1 fruit fly cellular context compared by ENCODE assay signal in the genomic region with DNA sequence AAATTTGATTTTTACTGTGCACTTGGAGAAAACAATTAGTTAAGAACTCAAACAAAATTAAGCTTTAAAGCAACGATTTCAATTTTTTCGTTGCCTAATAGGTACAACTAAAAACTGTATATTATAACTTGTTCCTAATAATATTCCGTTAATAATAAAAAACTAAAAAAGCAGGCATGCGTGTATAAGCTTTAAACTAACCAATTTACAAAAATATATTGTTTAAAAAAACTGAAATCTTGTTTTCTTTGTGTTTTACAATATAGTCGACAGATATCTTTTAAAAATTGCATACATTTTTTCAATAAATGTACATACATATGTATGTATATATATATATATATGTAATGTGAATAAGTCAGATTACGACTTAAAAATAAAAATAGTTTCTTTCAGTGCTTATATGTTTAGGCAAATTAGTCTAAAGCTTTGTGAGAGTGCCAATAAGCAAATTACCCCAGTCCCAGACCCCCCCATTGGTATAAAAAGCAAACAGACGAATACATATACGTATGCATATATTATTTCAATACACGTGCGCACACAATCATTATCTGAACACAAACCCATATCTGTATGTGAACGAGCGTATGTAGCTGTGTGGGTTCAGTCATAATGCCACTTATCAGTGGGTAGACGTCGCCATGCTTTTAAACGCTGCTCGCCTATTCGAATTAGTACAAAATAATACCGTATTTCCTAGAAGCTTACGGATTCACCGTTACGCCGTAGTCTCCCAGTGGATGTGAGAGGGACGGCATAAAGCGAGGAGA.
A peak's percentile ranks its signal among the peaks of the same experiment; 100 is the strongest.
TF ChIP-seq lines count a peak whose summit lies in the region.

No protein-coding gene starts in this region.

TF ChIP-seq in whole organism, embryonic, 481 proteins besides CTCF, POLR2A, EP300 and RAD21 (continued from another document and continues in another):
- TF ChIP-seq Scr (GFP tag; IDR thresholded peaks at IDR 0.05; lab: Robert Waterston, UW; ENCODE audit: partially characterized antibody): no peak
- no peak for TF ChIP-seq Doc3 (GFP tag; IDR thresholded peaks at IDR 0.05; lab: Robert Waterston, UW; ENCODE audit: partially characterized antibody)
- TF ChIP-seq CG11504 (tag; optimal IDR thresholded peaks at IDR 0.05; lab: Kevin White, UChicago): peak; percentile 88
- TF ChIP-seq Gug (GFP tag; IDR thresholded peaks at IDR 0.05; lab: Robert Waterston, UW): peak; percentile 52; the same call in 1 of the 4 replicates
- peak; percentile 45; the same call in 1 of the 2 replicates for TF ChIP-seq CG14667 (GFP tag; IDR thresholded peaks at IDR 0.05; lab: Robert Waterston, UW)
- 0 out of 2 replicates have a peak, but pooled peaks have one; percentile 17 for TF ChIP-seq bbx (GFP tag; IDR thresholded peaks at IDR 0.05; lab: Robert Waterston, UW; ENCODE audit: partially characterized antibody)
- TF ChIP-seq Dll (GFP tag; IDR thresholded peaks at IDR 0.05; lab: Robert Waterston, UW; ENCODE audit: partially characterized antibody): no peak
- peak; percentile 58 for TF ChIP-seq Rfx (GFP tag; IDR thresholded peaks at IDR 0.05; lab: Robert Waterston, UW)
- no peak for TF ChIP-seq Bteb2 (GFP tag; optimal IDR thresholded peaks at IDR 0.05; lab: Kevin White, UChicago)
- peak; percentile 67 for TF ChIP-seq GATAe (GFP tag; conservative IDR thresholded peaks at IDR 0.05; lab: Robert Waterston, UW)
- peak; percentile 53 for TF ChIP-seq E2f1 (GFP tag; IDR thresholded peaks at IDR 0.05; lab: Robert Waterston, UW)
- peak; percentile 52; the same call in 1 of the 3 replicates for TF ChIP-seq CG7357 (GFP tag; IDR thresholded peaks at IDR 0.05; lab: Robert Waterston, UW)
- peak; percentile 72 for TF ChIP-seq CG17359 (tag; optimal IDR thresholded peaks at IDR 0.05; lab: Kevin White, UChicago)
- peak; percentile 17 for TF ChIP-seq schlank (tag; optimal IDR thresholded peaks at IDR 0.05; lab: Kevin White, UChicago)
- TF ChIP-seq bigmax (GFP tag; optimal IDR thresholded peaks at IDR 0.05; lab: Kevin White, UChicago): peak; percentile 0
- no peak for TF ChIP-seq prd (optimal IDR thresholded peaks at IDR 0.05; lab: Kevin White, UChicago)
- peak; percentile 63 for TF ChIP-seq prd (GFP tag; IDR thresholded peaks at IDR 0.05; lab: Robert Waterston, UW)
- peak; percentile 81 for TF ChIP-seq CG17829 (tag; optimal IDR thresholded peaks at IDR 0.05; lab: Kevin White, UChicago)
- TF ChIP-seq Taf1 (GFP tag; IDR thresholded peaks at IDR 0.05; lab: Robert Waterston, UW): no peak
- TF ChIP-seq CG10654 (GFP tag; optimal IDR thresholded peaks at IDR 0.05; lab: Kevin White, UChicago): peak; percentile 51
- TF ChIP-seq Dbx (GFP tag; IDR thresholded peaks at IDR 0.05; lab: Robert Waterston, UW): peak; percentile 50; the same call in 2 of the 3 replicates
- TF ChIP-seq Dref (GFP tag; IDR thresholded peaks at IDR 0.05; lab: Robert Waterston, UW): no peak
- TF ChIP-seq CG12104 (GFP tag; optimal IDR thresholded peaks at IDR 0.05; lab: Kevin White, UChicago): peak; percentile 78
- TF ChIP-seq NFAT (GFP tag; IDR thresholded peaks at IDR 0.05; lab: Robert Waterston, UW): no peak; the same call in 1 of the 2 replicates
- TF ChIP-seq CG10462 (GFP tag; optimal IDR thresholded peaks at IDR 0.05; lab: Kevin White, UChicago): peak; percentile 42
- no peak for TF ChIP-seq Camta (GFP tag; optimal IDR thresholded peaks at IDR 0.05; lab: Kevin White, UChicago)
- TF ChIP-seq zfh2 (GFP tag; optimal IDR thresholded peaks at IDR 0.05; lab: Kevin White, UChicago): no peak
- 0 out of 3 replicates have a peak, but pooled peaks have one; percentile 39 for TF ChIP-seq CG3726 (GFP tag; IDR thresholded peaks at IDR 0.05; lab: Robert Waterston, UW)
- TF ChIP-seq lab (GFP tag; optimal IDR thresholded peaks at IDR 0.05; lab: Kevin White, UChicago): peak; percentile 60
- TF ChIP-seq Six4 (GFP tag; optimal IDR thresholded peaks at IDR 0.05; lab: Kevin White, UChicago): peak; percentile 56
- no peak for TF ChIP-seq p53 (GFP tag; optimal IDR thresholded peaks at IDR 0.05; lab: Kevin White, UChicago)
- TF ChIP-seq nerfin-1 (tag; optimal IDR thresholded peaks at IDR 0.05; lab: Kevin White, UChicago): peak; percentile 66
- TF ChIP-seq bsh (GFP tag; optimal IDR thresholded peaks at IDR 0.05; lab: Kevin White, UChicago): peak in 1 of 2 experiments; percentile 83
- peak; percentile 55 for TF ChIP-seq CG6854 (GFP tag; optimal IDR thresholded peaks at IDR 0.05; lab: Kevin White, UChicago)
- TF ChIP-seq h (optimal IDR thresholded peaks at IDR 0.05; lab: Kevin White, UChicago): no peak
- peak; percentile 60; the same call in 2 of the 3 replicates for TF ChIP-seq CG11695 (GFP tag; IDR thresholded peaks at IDR 0.05; lab: Robert Waterston, UW)
- no peak for TF ChIP-seq Bdp1 (GFP tag; optimal IDR thresholded peaks at IDR 0.05; lab: Kevin White, UChicago)
- TF ChIP-seq eyg (GFP tag; optimal IDR thresholded peaks at IDR 0.05; lab: Kevin White, UChicago): no peak
- peak; percentile 40 for TF ChIP-seq ERR (GFP tag; optimal IDR thresholded peaks at IDR 0.05; lab: Kevin White, UChicago)
- TF ChIP-seq CG14860 (GFP tag; IDR thresholded peaks at IDR 0.05; lab: Robert Waterston, UW; ENCODE audit: partially characterized antibody): no peak
- TF ChIP-seq CG16813 (GFP tag; IDR thresholded peaks at IDR 0.05; lab: Robert Waterston, UW; ENCODE audit: partially characterized antibody): no peak
- TF ChIP-seq corto (GFP tag; optimal IDR thresholded peaks at IDR 0.05; lab: Kevin White, UChicago): no peak
- peak; percentile 50; the same call in 1 of the 2 replicates for TF ChIP-seq CG42726 (GFP tag; IDR thresholded peaks at IDR 0.05; lab: Robert Waterston, UW; ENCODE audit: partially characterized antibody)
- TF ChIP-seq CG2202 (tag; optimal IDR thresholded peaks at IDR 0.05; lab: Kevin White, UChicago): peak; percentile 42
- TF ChIP-seq ci (GFP tag; IDR thresholded peaks at IDR 0.05; lab: Robert Waterston, UW): peak; percentile 65; the same call in 1 of the 3 replicates
- peak; percentile 34; the same call in 1 of the 3 replicates for TF ChIP-seq ase (GFP tag; IDR thresholded peaks at IDR 0.05; lab: Robert Waterston, UW)
- TF ChIP-seq CG18476 (GFP tag; optimal IDR thresholded peaks at IDR 0.05; lab: Kevin White, UChicago): peak; percentile 7
- peak; percentile 1 for TF ChIP-seq CG5245 (GFP tag; optimal IDR thresholded peaks at IDR 0.05; lab: Kevin White, UChicago)
- TF ChIP-seq CG5180 (GFP tag; optimal IDR thresholded peaks at IDR 0.05; lab: Kevin White, UChicago): peak; percentile 63
- no peak for TF ChIP-seq zfh1 (GFP tag; IDR thresholded peaks at IDR 0.05; lab: Robert Waterston, UW)
- peak; percentile 20 for TF ChIP-seq CG18599 (GFP tag; optimal IDR thresholded peaks at IDR 0.05; lab: Kevin White, UChicago)
- peak; percentile 78 for TF ChIP-seq CG9727 (GFP tag; optimal IDR thresholded peaks at IDR 0.05; lab: Kevin White, UChicago)
- peak; percentile 16 for TF ChIP-seq CrebB (tag; optimal IDR thresholded peaks at IDR 0.05; lab: Kevin White, UChicago)
- peak; percentile 3 for TF ChIP-seq CG6813 (GFP tag; optimal IDR thresholded peaks at IDR 0.05; lab: Kevin White, UChicago)
- TF ChIP-seq tll (GFP tag; optimal IDR thresholded peaks at IDR 0.05; lab: Kevin White, UChicago): no peak
- no peak for TF ChIP-seq da (GFP tag; optimal IDR thresholded peaks at IDR 0.05; lab: Kevin White, UChicago)
- peak; percentile 56 for TF ChIP-seq Hey (tag; optimal IDR thresholded peaks at IDR 0.05; lab: Kevin White, UChicago)
- TF ChIP-seq esg (GFP tag; conservative IDR thresholded peaks at IDR 0.05; lab: Robert Waterston, UW): peak; percentile 42
- peak; percentile 7; the same call in 1 of the 3 replicates for TF ChIP-seq CG34422 (GFP tag; IDR thresholded peaks at IDR 0.05; lab: Robert Waterston, UW)
- no peak for TF ChIP-seq Aef1 (GFP tag; IDR thresholded peaks at IDR 0.05; lab: Robert Waterston, UW)
- no peak for TF ChIP-seq jigr1 (GFP tag; IDR thresholded peaks at IDR 0.05; lab: Robert Waterston, UW)
- TF ChIP-seq Rx (GFP tag; IDR thresholded peaks at IDR 0.05; lab: Robert Waterston, UW): 0 out of 2 replicates have a peak, but pooled peaks have one; percentile 5
- TF ChIP-seq CG8359 (GFP tag; optimal IDR thresholded peaks at IDR 0.05; lab: Kevin White, UChicago; ENCODE audit: borderline replicate concordance): peak; percentile 19
- TF ChIP-seq dmrt11E (tag; optimal IDR thresholded peaks at IDR 0.05; lab: Kevin White, UChicago): peak; percentile 78
- no peak for TF ChIP-seq emc (GFP tag; optimal IDR thresholded peaks at IDR 0.05; lab: Kevin White, UChicago)
- TF ChIP-seq CG30020 (tag; optimal IDR thresholded peaks at IDR 0.05; lab: Kevin White, UChicago): peak; percentile 63
- no peak for TF ChIP-seq CG10565 (GFP tag; optimal IDR thresholded peaks at IDR 0.05; lab: Kevin White, UChicago)
- peak; percentile 70 for TF ChIP-seq row (GFP tag; IDR thresholded peaks at IDR 0.05; lab: Robert Waterston, UW)
- TF ChIP-seq Deaf1 (tag; optimal IDR thresholded peaks at IDR 0.05; lab: Kevin White, UChicago): no peak
- TF ChIP-seq btn (GFP tag; optimal IDR thresholded peaks at IDR 0.05; lab: Kevin White, UChicago): no peak
- peak; percentile 28 for TF ChIP-seq CG2120 (GFP tag; optimal IDR thresholded peaks at IDR 0.05; lab: Kevin White, UChicago)
- TF ChIP-seq CG10543 (GFP tag; optimal IDR thresholded peaks at IDR 0.05; lab: Kevin White, UChicago): peak; percentile 94
- TF ChIP-seq CG10209 (GFP tag; optimal IDR thresholded peaks at IDR 0.05; lab: Kevin White, UChicago): peak; percentile 81
- no peak for TF ChIP-seq CG18011 (GFP tag; optimal IDR thresholded peaks at IDR 0.05; lab: Kevin White, UChicago)
- no peak for TF ChIP-seq maf-S (GFP tag; optimal IDR thresholded peaks at IDR 0.05; lab: Kevin White, UChicago)
- TF ChIP-seq CG31224 (GFP tag; IDR thresholded peaks at IDR 0.05; lab: Robert Waterston, UW): peak; percentile 93; the same call in 1 of the 2 replicates
- no peak for TF ChIP-seq CG6683 (GFP tag; optimal IDR thresholded peaks at IDR 0.05; lab: Kevin White, UChicago)
- no peak for TF ChIP-seq Hand (GFP tag; optimal IDR thresholded peaks at IDR 0.05; lab: Kevin White, UChicago)
- peak; percentile 59 for TF ChIP-seq CG1529 (GFP tag; optimal IDR thresholded peaks at IDR 0.05; lab: Kevin White, UChicago)
- TF ChIP-seq CG1647 (GFP tag; optimal IDR thresholded peaks at IDR 0.05; lab: Kevin White, UChicago): no peak
- no peak for TF ChIP-seq ato (GFP tag; IDR thresholded peaks at IDR 0.05; lab: Robert Waterston, UW; ENCODE audit: partially characterized antibody)
- peak; percentile 2 for TF ChIP-seq CG33213 (GFP tag; optimal IDR thresholded peaks at IDR 0.05; lab: Kevin White, UChicago)
- no peak for TF ChIP-seq CG15696 (tag; optimal IDR thresholded peaks at IDR 0.05; lab: Kevin White, UChicago)
- no peak for TF ChIP-seq gfzf (GFP tag; optimal IDR thresholded peaks at IDR 0.05; lab: Kevin White, UChicago)
- TF ChIP-seq CG17361 (GFP tag; IDR thresholded peaks at IDR 0.05; lab: Robert Waterston, UW): peak; percentile 97
- peak; percentile 58 for TF ChIP-seq Adf1 (GFP tag; IDR thresholded peaks at IDR 0.05; lab: Robert Waterston, UW)
- no peak for TF ChIP-seq CG3065 (GFP tag; optimal IDR thresholded peaks at IDR 0.05; lab: Kevin White, UChicago)
- TF ChIP-seq CG12769 (tag; optimal IDR thresholded peaks at IDR 0.05; lab: Kevin White, UChicago): peak; percentile 99
- no peak for TF ChIP-seq shn (GFP tag; optimal IDR thresholded peaks at IDR 0.05; lab: Kevin White, UChicago)
- peak; percentile 39 for TF ChIP-seq CG30431 (GFP tag; optimal IDR thresholded peaks at IDR 0.05; lab: Kevin White, UChicago)
- peak; percentile 63 for TF ChIP-seq fd3F (GFP tag; optimal IDR thresholded peaks at IDR 0.05; lab: Kevin White, UChicago)
- TF ChIP-seq Ada2b (GFP tag; IDR thresholded peaks at IDR 0.05; lab: Robert Waterston, UW): 0 out of 2 replicates have a peak, but pooled peaks have one; percentile 13
- no peak for TF ChIP-seq sim (GFP tag; IDR thresholded peaks at IDR 0.05; lab: Robert Waterston, UW)
- peak; percentile 95 for TF ChIP-seq sr (GFP tag; IDR thresholded peaks at IDR 0.05; lab: Robert Waterston, UW)
- TF ChIP-seq CG17612 (GFP tag; IDR thresholded peaks at IDR 0.05; lab: Robert Waterston, UW): no peak
- no peak for TF ChIP-seq aop (GFP tag; IDR thresholded peaks at IDR 0.05; lab: Robert Waterston, UW)
- TF ChIP-seq tap (tag; optimal IDR thresholded peaks at IDR 0.05; lab: Kevin White, UChicago): peak; percentile 67
- no peak for TF ChIP-seq dm (GFP tag; optimal IDR thresholded peaks at IDR 0.05; lab: Kevin White, UChicago)
- 0 out of 2 replicates have a peak, but pooled peaks have one; percentile 33 for TF ChIP-seq CG32767 (GFP tag; IDR thresholded peaks at IDR 0.05; lab: Robert Waterston, UW)
- TF ChIP-seq Hr39 (optimal IDR thresholded peaks at IDR 0.05; lab: Kevin White, UChicago): no peak
- TF ChIP-seq CG6654 (GFP tag; optimal IDR thresholded peaks at IDR 0.05; lab: Kevin White, UChicago): peak; percentile 68
- TF ChIP-seq CG8944 (GFP tag; optimal IDR thresholded peaks at IDR 0.05; lab: Kevin White, UChicago): no peak
- peak; percentile 47 for TF ChIP-seq gcm (GFP tag; optimal IDR thresholded peaks at IDR 0.05; lab: Kevin White, UChicago)
- TF ChIP-seq CG4617 (GFP tag; optimal IDR thresholded peaks at IDR 0.05; lab: Kevin White, UChicago; ENCODE audit: borderline replicate concordance): no peak
- peak; percentile 90 for TF ChIP-seq CG12659 (GFP tag; optimal IDR thresholded peaks at IDR 0.05; lab: Kevin White, UChicago)
- peak; percentile 93 for TF ChIP-seq Vsx1 (GFP tag; optimal IDR thresholded peaks at IDR 0.05; lab: Kevin White, UChicago)
- peak; percentile 66 for TF ChIP-seq CG12071 (GFP tag; optimal IDR thresholded peaks at IDR 0.05; lab: Kevin White, UChicago)
- TF ChIP-seq HLH54F (GFP tag; optimal IDR thresholded peaks at IDR 0.05; lab: Kevin White, UChicago): no peak
- peak; percentile 39 for TF ChIP-seq D19B (GFP tag; optimal IDR thresholded peaks at IDR 0.05; lab: Kevin White, UChicago)
- no peak for TF ChIP-seq CG1792 (GFP tag; optimal IDR thresholded peaks at IDR 0.05; lab: Kevin White, UChicago)
- no peak for TF ChIP-seq CG2129 (GFP tag; IDR thresholded peaks at IDR 0.05; lab: Robert Waterston, UW; ENCODE audit: partially characterized antibody)
- TF ChIP-seq dimm (GFP tag; IDR thresholded peaks at IDR 0.05; lab: Robert Waterston, UW): no peak
- no peak for TF ChIP-seq nerfin-2 (GFP tag; IDR thresholded peaks at IDR 0.05; lab: Robert Waterston, UW; ENCODE audit: partially characterized antibody)
- TF ChIP-seq Xrp1 (GFP tag; IDR thresholded peaks at IDR 0.05; lab: Robert Waterston, UW): peak; percentile 43; the same call in 1 of the 2 replicates
- peak; percentile 88 for TF ChIP-seq Oli (tag; optimal IDR thresholded peaks at IDR 0.05; lab: Kevin White, UChicago)
- peak; percentile 83 for TF ChIP-seq CG15269 (tag; optimal IDR thresholded peaks at IDR 0.05; lab: Kevin White, UChicago)
- peak; percentile 3 for TF ChIP-seq CG11723 (GFP tag; optimal IDR thresholded peaks at IDR 0.05; lab: Kevin White, UChicago)
- TF ChIP-seq fd96Cb (tag; optimal IDR thresholded peaks at IDR 0.05; lab: Kevin White, UChicago): peak; percentile 88
